Fruit fly (Drosophila melanogaster) whole organism, pupa: Measurements from ENCODE around the gene CG7294.

Source experiments
- CG14655 ChIP-seq: fragments of 200-800 bp; sonication (Bioruptor generic); optimal IDR thresholded peaks from 3 replicates; lab custom pipeline; 2017; ENCODE audit warnings: mild to moderate bottlenecking, missing biosample characterization, missing genetic modification reagents, missing genetic modification characterization
- CG9948 ChIP-seq: fragments of 200-800 bp; sonication (Bioruptor generic); optimal IDR thresholded peaks from 2 replicates; lab custom pipeline; 2018; ENCODE audit warnings: missing biosample characterization, mild to moderate bottlenecking, missing genetic modification characterization, moderate library complexity

DNA sequence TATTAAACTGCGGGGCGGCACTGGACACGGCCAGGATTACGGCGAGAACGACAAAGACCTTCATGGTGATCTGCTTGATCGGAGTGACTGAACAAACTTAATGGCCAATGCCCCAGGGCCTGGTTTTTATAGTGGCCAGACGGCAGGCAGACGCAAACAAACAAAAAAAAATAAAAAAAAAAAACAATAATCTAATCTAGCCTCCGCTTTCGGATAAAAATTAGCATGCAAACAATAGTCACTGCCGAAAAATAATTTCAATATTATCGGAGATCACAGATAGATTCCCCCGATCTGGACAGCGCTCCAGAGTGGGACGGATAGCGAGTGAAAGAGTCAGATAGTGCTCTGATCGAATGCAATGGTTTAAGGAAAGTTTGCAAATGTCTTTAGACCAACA, 4.8 kb downstream of the CG7294 start, which contains the start of gene CG7299:
- TF ChIP-seq CG14655 (GFP tag; lab: Kevin White, UChicago): no peak
- TF ChIP-seq CG9948 (tag; lab: Kevin White, UChicago): no peak
